Fruit fly (Drosophila melanogaster) whole organism, embryonic: Measurements from ENCODE around the gene Gorab.
A peak's percentile ranks its signal among the peaks of the same experiment; 100 is the strongest.

ENCODE experiments used
- Aef1 ChIP-seq: fragments of 200-800 bp; sonication (Bioruptor generic); IDR thresholded peaks from 3 replicates; pipeline ENCODE4 v1.3.6; 2022; ENCODE audit warnings: missing biosample characterization, missing genetic modification characterization
- Asciz ChIP-seq: fragments of 200-800 bp; sonication (Bioruptor generic); optimal IDR thresholded peaks from 2 replicates; lab custom pipeline; 2017; ENCODE audit warnings: missing biosample characterization, mild to moderate bottlenecking, missing genetic modification characterization, missing genetic modification reagents
- CG10209 ChIP-seq: fragments of 200-800 bp; sonication (Bioruptor generic); optimal IDR thresholded peaks from 3 replicates; lab custom pipeline; 2017; ENCODE audit warnings: missing biosample characterization, mild to moderate bottlenecking, missing genetic modification characterization, missing genetic modification reagents
- CG12659 ChIP-seq: fragments of 200-800 bp; sonication (Bioruptor generic); optimal IDR thresholded peaks from 3 replicates; lab custom pipeline; 2017; ENCODE audit warnings: mild to moderate bottlenecking, missing biosample characterization, missing genetic modification reagents, missing genetic modification characterization
- CG16779 ChIP-seq: fragments of 200-800 bp; sonication (Bioruptor generic); IDR thresholded peaks from 2 replicates; pipeline ENCODE4 v1.3.6; 2022; ENCODE audit warnings: missing biosample characterization, missing genetic modification characterization
- CG17328 ChIP-seq: fragments of 200-800 bp; sonication (Bioruptor generic); IDR thresholded peaks from 2 replicates; pipeline ENCODE4 v1.3.6; 2022; ENCODE audit warnings: missing biosample characterization, missing genetic modification characterization
- CG1792 ChIP-seq: fragments of 200-800 bp; sonication (Bioruptor generic); optimal IDR thresholded peaks from 2 replicates; lab custom pipeline; 2016; ENCODE audit warnings: missing biosample characterization, missing genetic modification characterization
- CG31224 ChIP-seq: fragments of 200-800 bp; sonication (Bioruptor generic); IDR thresholded peaks from 2 replicates; pipeline ENCODE4 v1.3.6; 2022; ENCODE audit warnings: missing biosample characterization, missing genetic modification characterization
- CG32772 ChIP-seq: fragments of 200-800 bp; sonication (Bioruptor generic); IDR thresholded peaks from 2 replicates; pipeline ENCODE4 v1.3.6; 2022; ENCODE audit warnings: missing biosample characterization, missing genetic modification characterization
- CG3838 ChIP-seq: fragments of 200-800 bp; sonication (Bioruptor generic); optimal IDR thresholded peaks from 3 replicates; lab custom pipeline; 2016; ENCODE audit warnings: missing biosample characterization, missing genetic modification characterization
- CG6689 ChIP-seq: fragments of 200-800 bp; sonication (Bioruptor generic); IDR thresholded peaks from 2 replicates; pipeline ENCODE4 v1.3.6; 2022; ENCODE audit warnings: missing biosample characterization, missing genetic modification characterization
- CG6791 ChIP-seq: fragments of 200-800 bp; sonication (Bioruptor generic); IDR thresholded peaks from 3 replicates; pipeline ENCODE4 v1.3.6; 2022; ENCODE audit warnings: missing biosample characterization, missing genetic modification characterization; ENCODE audit not compliant: partially characterized antibody
- CoRest ChIP-seq: fragments of 200-800 bp; sonication (Bioruptor generic); optimal IDR thresholded peaks from 3 replicates; lab custom pipeline; 2018; ENCODE audit warnings: missing biosample characterization, mild to moderate bottlenecking, missing genetic modification characterization, moderate library complexity
- Dip2 ChIP-seq: fragments of 200-800 bp; sonication (Bioruptor generic); IDR thresholded peaks from 2 replicates; pipeline ENCODE4 v1.3.6; 2022; ENCODE audit warnings: missing biosample characterization, missing genetic modification characterization
- Doc3 ChIP-seq: fragments of 200-800 bp; sonication (Bioruptor generic); IDR thresholded peaks from 3 replicates; pipeline ENCODE4 v1.3.6; 2022; ENCODE audit warnings: missing biosample characterization, missing genetic modification characterization; ENCODE audit not compliant: partially characterized antibody
- Dp ChIP-seq: fragments of 200-800 bp; sonication (Bioruptor generic); optimal IDR thresholded peaks from 2 replicates; lab custom pipeline; 2018; ENCODE audit warnings: missing biosample characterization, mild to moderate bottlenecking, missing genetic modification characterization, moderate library complexity
- Fer3 ChIP-seq: fragments of 200-800 bp; sonication (Bioruptor generic); optimal IDR thresholded peaks from 2 replicates; lab custom pipeline; 2018; ENCODE audit warnings: missing biosample characterization, mild to moderate bottlenecking, missing genetic modification characterization, moderate library complexity
- Gug ChIP-seq: fragments of 200-800 bp; sonication (Bioruptor generic); IDR thresholded peaks from 4 replicates; pipeline ENCODE4 v1.3.6; 2022; ENCODE audit warnings: missing biosample characterization, missing genetic modification characterization
- Jarid2 ChIP-seq: fragments of 200-800 bp; sonication (Bioruptor generic); optimal IDR thresholded peaks from 3 replicates; lab custom pipeline; 2017; ENCODE audit warnings: mild to moderate bottlenecking, missing biosample characterization, missing genetic modification reagents, missing genetic modification characterization
- Lpt ChIP-seq: fragments of >200 bp; optimal IDR thresholded peaks from 2 replicates; lab custom pipeline; 2018; ENCODE audit warnings: missing biosample characterization, missing genetic modification characterization
- MESR4 ChIP-seq: fragments of 200-800 bp; sonication (Bioruptor generic); optimal IDR thresholded peaks from 2 replicates; lab custom pipeline; 2018; ENCODE audit warnings: missing biosample characterization, mild to moderate bottlenecking, missing genetic modification characterization, moderate library complexity
- Pdp1 ChIP-seq, 2 experiments: fragments of 200-800 bp; sonication (Bioruptor generic); optimal IDR thresholded peaks; 3 replicates each; lab custom pipeline; 2016; ENCODE audit warnings: missing biosample characterization in 2 of 2, missing genetic modification characterization in 2 of 2, mild to moderate bottlenecking in 1 of 2, moderate library complexity in 1 of 2
- Ravus ChIP-seq: fragments of 200-800 bp; sonication (Bioruptor generic); IDR thresholded peaks from 2 replicates; pipeline ENCODE4 v1.3.6; 2022; ENCODE audit warnings: missing biosample characterization, missing genetic modification characterization
- Rfx ChIP-seq: fragments of 200-800 bp; sonication (Bioruptor generic); IDR thresholded peaks from 2 replicates; pipeline ENCODE4 v1.3.6; 2022; ENCODE audit warnings: missing biosample characterization, missing genetic modification characterization
- Trl ChIP-seq, 3 experiments: fragments of >200 bp in 2 of 3; fragments of 200-800 bp in 1 of 3; sonication (Bioruptor generic) in 1 of 3; optimal IDR thresholded peaks; 2 replicates in 1 of 3; 3 replicates in 2 of 3; lab custom pipeline; 2016 to 2017; ENCODE audit warnings: missing biosample characterization in 1 of 3, missing genetic modification characterization in 1 of 3
- bsh ChIP-seq, 2 experiments: fragments of 200-800 bp; sonication (Bioruptor generic); optimal IDR thresholded peaks; 2 replicates each; lab custom pipeline; 2017 to 2018; ENCODE audit warnings: mild to moderate bottlenecking in 2 of 2, missing biosample characterization in 2 of 2, missing genetic modification characterization in 2 of 2, moderate library complexity in 1 of 2
- cato ChIP-seq: fragments of 200-800 bp; sonication (Bioruptor generic); optimal IDR thresholded peaks from 2 replicates; lab custom pipeline; 2016; ENCODE audit warnings: missing biosample characterization, missing genetic modification characterization, borderline replicate concordance
- corto ChIP-seq: fragments of 200-800 bp; sonication (Bioruptor generic); optimal IDR thresholded peaks from 2 replicates; lab custom pipeline; 2016; ENCODE audit warnings: missing biosample characterization, mild to moderate bottlenecking, missing genetic modification characterization, moderate library complexity
- croc ChIP-seq: fragments of 200-800 bp; sonication (Bioruptor generic); conservative IDR thresholded peaks from 3 replicates; pipeline ENCODE4 v1.3.6; 2022; ENCODE audit warnings: missing biosample characterization, missing genetic modification characterization
- cwo ChIP-seq: fragments of 200-800 bp; sonication (Bioruptor generic); optimal IDR thresholded peaks from 3 replicates; lab custom pipeline; 2017; ENCODE audit warnings: missing biosample characterization, missing genetic modification characterization, mild to moderate bottlenecking, moderate library complexity, missing genetic modification reagents
- dimm ChIP-seq: fragments of 200-800 bp; sonication (Bioruptor generic); IDR thresholded peaks from 2 replicates; pipeline ENCODE4 v1.3.6; 2022; ENCODE audit warnings: missing biosample characterization, missing genetic modification characterization
- dm ChIP-seq: fragments of 200-800 bp; sonication (Bioruptor generic); optimal IDR thresholded peaks from 3 replicates; lab custom pipeline; 2016; ENCODE audit warnings: missing biosample characterization, missing genetic modification characterization
- dysf ChIP-seq: fragments of 200-800 bp; sonication (Bioruptor generic); IDR thresholded peaks from 3 replicates; pipeline ENCODE4 v1.3.6; 2022; ENCODE audit warnings: missing biosample characterization, missing genetic modification characterization
- emc ChIP-seq: fragments of 200-800 bp; sonication (Bioruptor generic); optimal IDR thresholded peaks from 2 replicates; lab custom pipeline; 2016; ENCODE audit warnings: missing biosample characterization, missing genetic modification characterization
- eve ChIP-seq, 2 experiments: fragments of >200 bp; optimal IDR thresholded peaks; 2 replicates each; lab custom pipeline; 2017; ENCODE audit warnings: missing biosample characterization in 2 of 2, missing genetic modification characterization in 2 of 2
- hb ChIP-seq: fragments of 200-800 bp; sonication (Bioruptor generic); IDR thresholded peaks from 3 replicates; pipeline ENCODE4 v1.3.6; 2022; ENCODE audit warnings: missing biosample characterization, missing genetic modification characterization; ENCODE audit not compliant: partially characterized antibody
- insv ChIP-seq, 2 experiments: fragments of 200-800 bp; sonication (Bioruptor generic); optimal IDR thresholded peaks; 3 replicates each; lab custom pipeline; 2016 to 2018; ENCODE audit warnings: missing biosample characterization in 2 of 2, missing genetic modification characterization in 2 of 2
- lola ChIP-seq, 3 experiments: fragments of >200 bp in 2 of 3; fragments of 200-800 bp in 1 of 3; sonication (Bioruptor generic) in 1 of 3; optimal IDR thresholded peaks; 2 replicates each; lab custom pipeline; 2017 to 2019; ENCODE audit warnings: missing biosample characterization in 3 of 3, missing genetic modification characterization in 3 of 3, mild to moderate bottlenecking in 1 of 3, moderate library complexity in 1 of 3
- nom ChIP-seq: fragments of 200-800 bp; sonication (Bioruptor generic); optimal IDR thresholded peaks from 2 replicates; lab custom pipeline; 2017; ENCODE audit warnings: missing biosample characterization, missing genetic modification characterization, mild to moderate bottlenecking, moderate library complexity, missing genetic modification reagents
- odd ChIP-seq: fragments of 200-800 bp; sonication (Bioruptor generic); optimal IDR thresholded peaks from 2 replicates; lab custom pipeline; 2017; ENCODE audit warnings: missing biosample characterization, mild to moderate bottlenecking, missing genetic modification characterization
- pb ChIP-seq: fragments of 200-800 bp; sonication (Bioruptor generic); optimal IDR thresholded peaks from 3 replicates; lab custom pipeline; 2016; ENCODE audit warnings: missing biosample characterization, missing genetic modification characterization
- pzg ChIP-seq: fragments of 200-800 bp; sonication (Bioruptor generic); optimal IDR thresholded peaks from 3 replicates; lab custom pipeline; 2018; ENCODE audit warnings: missing biosample characterization, mild to moderate bottlenecking, missing genetic modification characterization, moderate library complexity
- ranshi ChIP-seq: fragments of 200-800 bp; sonication (Bioruptor generic); IDR thresholded peaks from 2 replicates; pipeline ENCODE4 v1.3.6; 2022; ENCODE audit warnings: missing biosample characterization, missing genetic modification characterization
- seq ChIP-seq: fragments of 200-800 bp; sonication (Bioruptor generic); IDR thresholded peaks from 2 replicates; pipeline ENCODE4 v1.3.6; 2022; ENCODE audit warnings: missing biosample characterization, missing genetic modification characterization
- slbo ChIP-seq: fragments of 200-800 bp; sonication (Bioruptor generic); IDR thresholded peaks from 2 replicates; pipeline ENCODE4 v1.3.6; 2022; ENCODE audit warnings: missing biosample characterization, missing genetic modification characterization
- slp2 ChIP-seq: fragments of 200-800 bp; sonication (Bioruptor generic); optimal IDR thresholded peaks from 2 replicates; lab custom pipeline; 2016; ENCODE audit warnings: missing biosample characterization, missing genetic modification characterization
- ssp ChIP-seq: fragments of 200-800 bp; sonication (Bioruptor generic); IDR thresholded peaks from 2 replicates; pipeline ENCODE4 v1.3.6; 2022; ENCODE audit warnings: missing biosample characterization, missing genetic modification characterization
- sug ChIP-seq: fragments of 200-800 bp; optimal IDR thresholded peaks from 2 replicates; lab custom pipeline; 2019; ENCODE audit warnings: missing biosample characterization, mild to moderate bottlenecking, missing genetic modification characterization, moderate library complexity
- ttk ChIP-seq: fragments of 200-800 bp; sonication (Bioruptor generic); IDR thresholded peaks from 2 replicates; pipeline ENCODE4 v2.1.2; 2022; ENCODE audit warnings: missing biosample characterization, missing genetic modification characterization

Gene Gorab

dm6 chr3L:17428779-17429178 is at the start of gene Gorab (continued):
- TF ChIP-seq pb (GFP tag; lab: Kevin White, UChicago) (no peak), CG17328 (GFP tag; lab: Robert Waterston, UW) (peak; percentile 96), ttk (GFP tag; lab: Robert Waterston, UW) (peak; percentile 95), MESR4 (GFP tag; lab: Kevin White, UChicago) (no peak), slp2 (GFP tag; lab: Kevin White, UChicago) (peak; percentile 72), CG3838 (GFP tag; lab: Kevin White, UChicago) (peak; percentile 56), pzg (GFP tag; lab: Kevin White, UChicago) (peak; percentile 54), CG6791 (peak; percentile 52; the same call in 1 of the 3 replicates), Dp (GFP tag; lab: Kevin White, UChicago) (peak; percentile 75), Jarid2 (GFP tag; lab: Kevin White, UChicago) (peak; percentile 19), Doc3 (GFP tag; lab: Robert Waterston, UW) (peak; percentile 42; the same call in 1 of the 3 replicates), CG12659 (GFP tag; lab: Kevin White, UChicago) (peak; percentile 93), odd (GFP tag; lab: Kevin White, UChicago) (peak; percentile 39), Lpt (GFP tag; lab: Kevin White, UChicago) (no peak), Dip2 (peak; percentile 63; the same call in 1 of the 2 replicates), ranshi (GFP tag; lab: Robert Waterston, UW) (peak; percentile 92), sug (tag; lab: Kevin White, UChicago) (peak; percentile 74), CG10209 (peak; percentile 86), Ravus (GFP tag; lab: Robert Waterston, UW) (peak; percentile 79), cato (GFP tag; lab: Kevin White, UChicago) (peak; percentile 83), croc (GFP tag; lab: Robert Waterston, UW) (peak; percentile 86), lola (GFP tag; optimal IDR thresholded peaks at IDR 0.05; lab: Kevin White, UChicago) (peak in 1 of 3 experiments; percentile 86), Trl (optimal IDR thresholded peaks at IDR 0.05; lab: Kevin White, UChicago) (no peak), Trl (GFP tag; optimal IDR thresholded peaks at IDR 0.05; lab: Kevin White, UChicago) (peak; percentile 4), CG31224 (peak; percentile 89), Rfx (GFP tag; lab: Robert Waterston, UW) (peak; percentile 95), slbo (GFP tag; lab: Robert Waterston, UW) (peak; percentile 98), hb (no peak), dysf (GFP tag; lab: Robert Waterston, UW) (peak; percentile 97), cwo (GFP tag; lab: Kevin White, UChicago) (peak; percentile 41), dimm (GFP tag; lab: Robert Waterston, UW) (peak; percentile 87), corto (GFP tag; lab: Kevin White, UChicago) (peak; percentile 81), ssp (GFP tag; lab: Robert Waterston, UW) (peak; percentile 96), Asciz (GFP tag; lab: Kevin White, UChicago) (peak; percentile 66), CG32772 (GFP tag; lab: Robert Waterston, UW) (peak; percentile 97), bsh (GFP tag; optimal IDR thresholded peaks at IDR 0.05; lab: Kevin White, UChicago) (peak in 1 of 2 experiments; percentile 90), nom (no peak), CG6689 (GFP tag; lab: Robert Waterston, UW) (peak; percentile 96), eve (GFP tag; optimal IDR thresholded peaks at IDR 0.05; lab: Kevin White, UChicago) (no peak), Fer3 (tag; lab: Kevin White, UChicago) (peak; percentile 87), emc (peak; percentile 38), seq (GFP tag; lab: Robert Waterston, UW) (peak; percentile 90), CG1792 (GFP tag; lab: Kevin White, UChicago) (peak; percentile 21), CG16779 (peak; percentile 71), insv (GFP tag; optimal IDR thresholded peaks at IDR 0.05; lab: Kevin White, UChicago) (peak in 1 of 2 experiments; percentile 30), dm (GFP tag; lab: Kevin White, UChicago) (peak; percentile 69), Gug (peak; percentile 92), CoRest (tag; lab: Kevin White, UChicago) (peak; percentile 91), Aef1 (GFP tag; lab: Robert Waterston, UW) (peak; percentile 97), Pdp1 (GFP tag; optimal IDR thresholded peaks at IDR 0.05; lab: Kevin White, UChicago) (peak; percentile 76 to 77)
